Worm (Caenorhabditis elegans) whole organism, midembryonic: ENCODE data around the gene K12H6.8.

Experiments
- flt-1 ChIP-seq: fragments of 200-800 bp; sonication (Bioruptor generic); IDR thresholded peaks from 2 replicates; pipeline ENCODE4 v1.3.6; 2022; ENCODE audit warnings: missing genetic modification characterization, missing compliant biosample characterization
- klf-2 ChIP-seq: fragments of 200-800 bp; sonication (Bioruptor generic); conservative IDR thresholded peaks from 2 replicates; pipeline ENCODE4 v1.3.6; 2022; ENCODE audit warnings: missing genetic modification reagents, missing genetic modification characterization, missing compliant biosample characterization
- ref-1 ChIP-seq: fragments of 200-800 bp; sonication (Bioruptor generic); conservative IDR thresholded peaks from 2 replicates; pipeline ENCODE4 v1.3.6; 2022; ENCODE audit warnings: missing genetic modification reagents, missing genetic modification characterization, missing compliant biosample characterization
- tab-1 ChIP-seq: fragments of 200-800 bp; sonication (Bioruptor generic); IDR thresholded peaks from 2 replicates; pipeline ENCODE4 v1.3.6; 2022; ENCODE audit warnings: missing genetic modification characterization, missing compliant biosample characterization

ce11 chrII:2795413-2795812, 32.3 kb upstream of the K12H6.8 start:
- TF ChIP-seq flt-1 (GFP tag; lab: Robert Waterston, UW), result no peak
- no peak for TF ChIP-seq klf-2
- no peak for TF ChIP-seq ref-1 (GFP tag; lab: Robert Waterston, UW)
- TF ChIP-seq tab-1 (GFP tag; lab: Robert Waterston, UW), result no peak
